Worm (Caenorhabditis elegans) whole organism, L1 larva: ENCODE results near the gene tsr-1.
A peak's percentile ranks its signal among the peaks of the same experiment; 100 is the strongest.

ENCODE experiments used
- F16B12.6 ChIP-seq: fragments of 150-350 bp; optimal IDR thresholded peaks from 2 replicates; lab custom pipeline; 2014; ENCODE audit warnings: missing biosample characterization, missing genetic modification characterization
- aha-1 ChIP-seq: fragments of 150-350 bp; optimal IDR thresholded peaks from 2 replicates; lab custom pipeline; 2014; ENCODE audit warnings: missing biosample characterization, missing genetic modification characterization
- alr-1 ChIP-seq: fragments of 200-800 bp; sonication (Bioruptor generic); optimal IDR thresholded peaks from 2 replicates; lab custom pipeline; 2018; ENCODE audit warnings: borderline replicate concordance, mild to moderate bottlenecking, missing genetic modification characterization, missing compliant biosample characterization
- ama-1 ChIP-seq: fragments of 150-350 bp; optimal IDR thresholded peaks from 2 replicates; lab custom pipeline; 2014
- blmp-1 ChIP-seq: fragments of 150-350 bp; optimal IDR thresholded peaks from 2 replicates; lab custom pipeline; 2014; ENCODE audit warnings: missing biosample characterization, missing genetic modification characterization
- ceh-8 ChIP-seq: fragments of 200-800 bp; sonication (Bioruptor generic); optimal IDR thresholded peaks from 2 replicates; lab custom pipeline; 2018; ENCODE audit warnings: mild to moderate bottlenecking, missing genetic modification characterization, moderate library complexity, missing compliant biosample characterization
- ces-1 ChIP-seq: fragments of 150-350 bp; optimal IDR thresholded peaks from 2 replicates; lab custom pipeline; 2014; ENCODE audit warnings: missing biosample characterization, missing genetic modification reagents, missing genetic modification characterization
- dpl-1 ChIP-seq, 3 experiments: fragments of 150-350 bp in 2 of 3; sonication (generic microtip) in 1 of 3; optimal IDR thresholded peaks; 2 replicates each; lab custom pipeline; 2014 to 2017; ENCODE audit warnings: missing biosample characterization in 3 of 3, missing genetic modification characterization in 3 of 3, missing genetic modification reagents in 3 of 3
- dsc-1 ChIP-seq: sonication (generic microtip); optimal IDR thresholded peaks from 2 replicates; lab custom pipeline; 2016; ENCODE audit warnings: mild to moderate bottlenecking, missing genetic modification characterization, missing compliant biosample characterization
- efl-1 ChIP-seq, 4 experiments: fragments of 150-350 bp; optimal IDR thresholded peaks in 3 of 4; peaks in 1 of 4; 1 replicate in 1 of 4; 2 replicates in 3 of 4; lab custom pipeline; 2014; ENCODE audit warnings: missing biosample characterization in 2 of 4, missing genetic modification characterization in 2 of 4, missing genetic modification reagents in 2 of 4
- efl-3 ChIP-seq: fragments of 200-800 bp; sonication (Bioruptor generic); optimal IDR thresholded peaks from 2 replicates; lab custom pipeline; 2018; ENCODE audit warnings: mild to moderate bottlenecking, missing genetic modification characterization, missing compliant biosample characterization
- elt-2 ChIP-seq: sonication (generic microtip); optimal IDR thresholded peaks from 2 replicates; lab custom pipeline; 2016; ENCODE audit warnings: missing genetic modification characterization, mild to moderate bottlenecking, inconsistent platforms, missing compliant biosample characterization, missing genetic modification reagents
- ets-5 ChIP-seq: fragments of 200-800 bp; sonication (Bioruptor generic); IDR thresholded peaks from 2 replicates; pipeline ENCODE4 v1.3.6; 2022; ENCODE audit warnings: missing genetic modification characterization, missing compliant biosample characterization
- fkh-4 ChIP-seq: sonication (generic microtip); optimal IDR thresholded peaks from 2 replicates; lab custom pipeline; 2016; ENCODE audit warnings: missing compliant biosample characterization, missing genetic modification characterization, borderline replicate concordance
- fkh-8 ChIP-seq: sonication (generic microtip); optimal IDR thresholded peaks from 2 replicates; lab custom pipeline; 2016; ENCODE audit warnings: mild to moderate bottlenecking, missing genetic modification characterization, missing compliant biosample characterization
- fos-1 ChIP-seq: fragments of 150-350 bp; optimal IDR thresholded peaks from 2 replicates; lab custom pipeline; 2014; ENCODE audit warnings: missing biosample characterization, missing genetic modification characterization
- grh-1 ChIP-seq: fragments of 200-800 bp; sonication (Bioruptor generic); IDR thresholded peaks from 2 replicates; pipeline ENCODE4 v1.3.6; 2022; ENCODE audit warnings: missing genetic modification reagents, missing genetic modification characterization, missing compliant biosample characterization
- isw-1 ChIP-seq: fragments of 200-800 bp; sonication (Bioruptor generic); IDR thresholded peaks from 2 replicates; pipeline ENCODE4 v1.3.6; 2022; ENCODE audit warnings: missing genetic modification characterization, missing compliant biosample characterization
- jun-1 ChIP-seq: fragments of 150-350 bp; optimal IDR thresholded peaks from 2 replicates; lab custom pipeline; 2014; ENCODE audit warnings: missing biosample characterization, missing genetic modification reagents, missing genetic modification characterization
- lin-14 ChIP-seq: fragments of 200-800 bp; sonication (Bioruptor generic); optimal IDR thresholded peaks from 2 replicates; lab custom pipeline; 2018; ENCODE audit warnings: mild to moderate bottlenecking, missing genetic modification characterization, moderate library complexity, missing compliant biosample characterization
- lin-15B ChIP-seq: fragments of 150-350 bp; sonication (generic microtip); optimal IDR thresholded peaks from 3 replicates; lab custom pipeline; 2014; ENCODE audit warnings: missing biosample characterization, missing genetic modification characterization
- lin-35 ChIP-seq, 2 experiments: fragments of 150-350 bp; optimal IDR thresholded peaks; 2 replicates each; lab custom pipeline; 2014; ENCODE audit warnings: missing biosample characterization in 2 of 2, missing genetic modification characterization in 2 of 2, missing genetic modification reagents in 2 of 2
- lin-39 ChIP-seq: fragments of 150-350 bp; optimal IDR thresholded peaks from 2 replicates; lab custom pipeline; 2014; ENCODE audit warnings: missing biosample characterization, missing genetic modification reagents, missing genetic modification characterization
- lir-3 ChIP-seq: sonication (generic microtip); optimal IDR thresholded peaks from 2 replicates; lab custom pipeline; 2016; ENCODE audit warnings: mild to moderate bottlenecking, missing genetic modification characterization, moderate library complexity, missing compliant biosample characterization; ENCODE audit not compliant: poor library complexity
- lsy-2 ChIP-seq, 2 experiments: fragments of 150-350 bp; optimal IDR thresholded peaks; 2 replicates each; lab custom pipeline; 2014; ENCODE audit warnings: missing biosample characterization in 2 of 2, missing genetic modification characterization in 2 of 2
- mdl-1 ChIP-seq, 2 experiments: fragments of 150-350 bp; optimal IDR thresholded peaks; 2 replicates each; lab custom pipeline; 2014 to 2017; ENCODE audit warnings: missing biosample characterization in 2 of 2, missing genetic modification characterization in 2 of 2, inconsistent platforms in 1 of 2
- mef-2 ChIP-seq: fragments of 150-350 bp; optimal IDR thresholded peaks from 2 replicates; lab custom pipeline; 2014; ENCODE audit warnings: missing biosample characterization, missing genetic modification characterization
- mep-1 ChIP-seq: fragments of 150-350 bp; optimal IDR thresholded peaks from 2 replicates; lab custom pipeline; 2014; ENCODE audit warnings: missing biosample characterization, missing genetic modification characterization
- nhr-20 ChIP-seq: sonication (generic microtip); optimal IDR thresholded peaks from 2 replicates; lab custom pipeline; 2016; ENCODE audit warnings: mild to moderate bottlenecking, missing genetic modification characterization, missing compliant biosample characterization
- nhr-237 ChIP-seq: fragments of 150-350 bp; optimal IDR thresholded peaks from 2 replicates; lab custom pipeline; 2014; ENCODE audit warnings: missing biosample characterization, missing genetic modification characterization
- nhr-28 ChIP-seq: fragments of 150-350 bp; optimal IDR thresholded peaks from 2 replicates; lab custom pipeline; 2014; ENCODE audit warnings: missing biosample characterization, missing genetic modification characterization
- nhr-76 ChIP-seq: sonication (generic microtip); optimal IDR thresholded peaks from 2 replicates; lab custom pipeline; 2017; ENCODE audit warnings: missing biosample characterization, missing genetic modification characterization
- nhr-77 ChIP-seq: fragments of 150-350 bp; optimal IDR thresholded peaks from 2 replicates; lab custom pipeline; 2014; ENCODE audit warnings: missing biosample characterization, missing genetic modification characterization
- nhr-84 ChIP-seq: sonication (generic microtip); optimal IDR thresholded peaks from 2 replicates; lab custom pipeline; 2017; ENCODE audit warnings: missing biosample characterization, missing genetic modification characterization
- nhr-85 ChIP-seq: sonication (generic microtip); peaks from one replicate; lab custom pipeline; 2016; ENCODE audit warnings: missing genetic modification characterization, inconsistent platforms, missing compliant biosample characterization
- nhr-90 ChIP-seq: sonication (generic microtip); optimal IDR thresholded peaks from 2 replicates; lab custom pipeline; 2016; ENCODE audit warnings: mild to moderate bottlenecking, missing genetic modification characterization, missing compliant biosample characterization; ENCODE audit not compliant: poor library complexity
- pax-3 ChIP-seq: fragments of 200-800 bp; sonication (Bioruptor generic); optimal IDR thresholded peaks from 2 replicates; lab custom pipeline; 2018; ENCODE audit warnings: mild to moderate bottlenecking, missing genetic modification characterization, moderate library complexity, missing compliant biosample characterization
- pqm-1 ChIP-seq: sonication (generic microtip); optimal IDR thresholded peaks from 3 replicates; lab custom pipeline; 2017; ENCODE audit warnings: missing biosample characterization, missing genetic modification characterization
- rnt-1 ChIP-seq: sonication (generic microtip); optimal IDR thresholded peaks from 2 replicates; lab custom pipeline; 2016; ENCODE audit warnings: mild to moderate bottlenecking, missing genetic modification characterization, moderate library complexity, missing compliant biosample characterization
- snpc-4 ChIP-seq: fragments of 150-350 bp; optimal IDR thresholded peaks from 2 replicates; lab custom pipeline; 2014; ENCODE audit warnings: missing biosample characterization, missing genetic modification characterization
- sox-4 ChIP-seq: sonication (generic microtip); optimal IDR thresholded peaks from 2 replicates; lab custom pipeline; 2016; ENCODE audit warnings: missing genetic modification characterization, missing compliant biosample characterization
- sup-37 ChIP-seq: fragments of 200-800 bp; sonication (Bioruptor generic); optimal IDR thresholded peaks from 2 replicates; lab custom pipeline; 2018; ENCODE audit warnings: mild to moderate bottlenecking, missing genetic modification characterization, missing compliant biosample characterization
- tbx-2 ChIP-seq: sonication (generic microtip); optimal IDR thresholded peaks from 2 replicates; lab custom pipeline; 2016; ENCODE audit warnings: missing genetic modification characterization, missing compliant biosample characterization
- tlp-1 ChIP-seq: fragments of 150-350 bp; optimal IDR thresholded peaks from 2 replicates; lab custom pipeline; 2014; ENCODE audit warnings: missing biosample characterization, missing genetic modification characterization
- unc-130 ChIP-seq: fragments of 150-350 bp; optimal IDR thresholded peaks from 2 replicates; lab custom pipeline; 2017; ENCODE audit warnings: missing biosample characterization, missing genetic modification characterization, inconsistent platforms
- unc-62 ChIP-seq: fragments of 150-350 bp; optimal IDR thresholded peaks from 2 replicates; lab custom pipeline; 2014; ENCODE audit warnings: missing biosample characterization, missing genetic modification reagents, missing genetic modification characterization
- vab-15 ChIP-seq: sonication (generic microtip); optimal IDR thresholded peaks from 2 replicates; lab custom pipeline; 2017; ENCODE audit warnings: missing genotype, mild to moderate bottlenecking, missing genetic modification characterization, missing compliant biosample characterization
- xbp-1 ChIP-seq: sonication (generic microtip); optimal IDR thresholded peaks from 2 replicates; lab custom pipeline; 2016; ENCODE audit warnings: missing genetic modification characterization, missing compliant biosample characterization
- zip-4 ChIP-seq: fragments of 200-800 bp; sonication (Bioruptor generic); optimal IDR thresholded peaks from 2 replicates; lab custom pipeline; 2018; ENCODE audit warnings: mild to moderate bottlenecking, missing genetic modification characterization, moderate library complexity, missing compliant biosample characterization

tsr-1 gene

ce11 chrII:2454822-2455221 lies 18.3 kb downstream of the tsr-1 start (continued):
- peak; percentile 50 for TF ChIP-seq elt-2 (tag; lab: Kevin White, UChicago)

DNA sequence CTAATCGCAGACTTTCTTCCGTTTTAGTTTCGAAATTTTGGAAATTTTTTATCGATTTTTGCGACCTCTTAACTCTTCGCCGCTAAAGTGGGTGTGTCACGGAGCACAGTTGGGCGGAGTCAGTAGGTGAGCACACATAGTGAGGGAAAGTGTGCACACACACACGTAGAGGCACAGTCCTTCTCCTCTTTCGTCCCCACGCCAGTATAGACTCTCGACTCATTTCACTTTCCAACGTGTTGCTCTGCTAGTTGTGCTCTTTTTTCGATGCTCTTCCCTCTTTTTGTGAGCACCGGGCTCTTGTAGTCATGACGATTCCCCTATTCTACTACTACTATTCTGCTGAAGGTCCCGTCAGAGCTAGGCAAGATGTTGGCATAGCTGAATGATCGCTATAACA lies 20.7 kb downstream of the tsr-1 start:
- TF ChIP-seq blmp-1 (tag; lab: Kevin White, UChicago), result no peak
- no peak for TF ChIP-seq jun-1 (tag; lab: Kevin White, UChicago)
- TF ChIP-seq rnt-1 (tag; lab: Kevin White, UChicago), result no peak
- TF ChIP-seq lin-39 (tag; lab: Kevin White, UChicago), result no peak
- TF ChIP-seq lin-35 (GFP tag; optimal IDR thresholded peaks at IDR 0.05; lab: Kevin White, UChicago), result peak in 1 of 2 experiments; percentile 28
- peak in 1 of 2 experiments; percentile 7 for TF ChIP-seq lsy-2 (tag; optimal IDR thresholded peaks at IDR 0.05; lab: Kevin White, UChicago)
- TF ChIP-seq alr-1 (tag; lab: Kevin White, UChicago), result no peak
- no peak for TF ChIP-seq unc-130 (tag; lab: Kevin White, UChicago)
- TF ChIP-seq nhr-84, result no peak
- TF ChIP-seq fos-1 (tag; lab: Kevin White, UChicago), result no peak
- no peak for TF ChIP-seq ama-1
- no peak for TF ChIP-seq ets-5
- no peak for TF ChIP-seq lir-3
- TF ChIP-seq nhr-76, result no peak
- TF ChIP-seq mef-2 (tag; lab: Kevin White, UChicago), result no peak
- TF ChIP-seq elt-2 (tag; lab: Kevin White, UChicago), result peak; percentile 20
- no peak for TF ChIP-seq zip-4 (GFP tag; lab: Kevin White, UChicago)
- TF ChIP-seq efl-1 (optimal IDR thresholded peaks at IDR 0.05; lab: Kevin White, UChicago), result no peak
- peak in 1 of 2 experiments; percentile 94 for TF ChIP-seq efl-1 (GFP tag; optimal IDR thresholded peaks at IDR 0.05 in 1 of 2; lab: Kevin White, UChicago)
- no peak for TF ChIP-seq sup-37 (GFP tag; lab: Kevin White, UChicago)
- no peak for TF ChIP-seq nhr-90 (tag; lab: Kevin White, UChicago)
- TF ChIP-seq vab-15 (tag; lab: Kevin White, UChicago), result no peak
- no peak for TF ChIP-seq efl-3 (GFP tag; lab: Kevin White, UChicago)
- TF ChIP-seq nhr-85 (tag; lab: Kevin White, UChicago), result no peak
- no peak for TF ChIP-seq nhr-237 (tag; lab: Kevin White, UChicago)
- TF ChIP-seq dsc-1, result no peak
- TF ChIP-seq pqm-1, result no peak

DNA sequence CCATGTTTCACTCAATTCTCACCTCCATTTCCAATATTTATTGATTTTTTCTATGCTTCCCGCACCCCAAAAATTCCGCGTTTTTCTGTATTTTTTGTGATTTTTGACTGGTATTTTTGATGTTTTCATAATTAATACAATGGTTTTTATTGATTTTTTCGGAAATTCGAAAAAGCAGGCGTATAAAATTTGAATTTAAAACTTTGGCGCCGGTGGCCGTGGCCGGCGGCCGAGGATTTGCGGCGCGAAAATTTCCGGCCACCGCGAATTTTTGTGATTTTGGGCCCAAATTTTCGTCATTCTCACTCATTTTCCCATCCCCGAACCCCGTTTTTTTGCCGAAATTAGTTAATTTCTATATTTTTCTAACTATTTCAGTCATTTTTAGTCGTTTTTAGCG lies 22.2 kb downstream of the tsr-1 start:
- TF ChIP-seq ces-1 (GFP tag; lab: Kevin White, UChicago), result no peak
- TF ChIP-seq nhr-28 (tag; lab: Kevin White, UChicago), result no peak
- peak; percentile 67 for TF ChIP-seq tbx-2 (tag; lab: Kevin White, UChicago)
- peak; percentile 18 for TF ChIP-seq jun-1 (tag; lab: Kevin White, UChicago)
- TF ChIP-seq sup-37 (GFP tag; lab: Kevin White, UChicago), result no peak
- TF ChIP-seq isw-1 (GFP tag; lab: Robert Waterston, UW), result peak; percentile 45
- TF ChIP-seq nhr-84, result no peak
- TF ChIP-seq lsy-2 (tag; optimal IDR thresholded peaks at IDR 0.05; lab: Kevin White, UChicago), result peak; percentile 48 to 53
- TF ChIP-seq nhr-20 (tag; lab: Kevin White, UChicago), result peak; percentile 47
- TF ChIP-seq dpl-1 (GFP tag; optimal IDR thresholded peaks at IDR 0.05; lab: Kevin White, UChicago), result peak; percentile 83 to 89 (median 84)
- TF ChIP-seq lin-15B, result peak; percentile 22
- TF ChIP-seq xbp-1 (tag; lab: Kevin White, UChicago), result peak; percentile 49
- TF ChIP-seq unc-62 (GFP tag; lab: Kevin White, UChicago), result no peak
- no peak for TF ChIP-seq ets-5
- TF ChIP-seq sox-4 (tag; lab: Kevin White, UChicago), result peak; percentile 19
- TF ChIP-seq lin-14 (GFP tag; lab: Kevin White, UChicago), result peak; percentile 46
- TF ChIP-seq snpc-4 (tag; lab: Kevin White, UChicago), result no peak
- no peak for TF ChIP-seq nhr-77
- peak; percentile 51 for TF ChIP-seq mep-1
- TF ChIP-seq pax-3, result peak; percentile 67
- peak; percentile 38 for TF ChIP-seq fkh-4 (tag; lab: Kevin White, UChicago)
- TF ChIP-seq F16B12.6 (tag; lab: Kevin White, UChicago), result no peak
- no peak for TF ChIP-seq tlp-1
- TF ChIP-seq aha-1, result no peak
- TF ChIP-seq lin-39 (tag; lab: Kevin White, UChicago), result no peak
- peak; percentile 34 for TF ChIP-seq fkh-8 (tag; lab: Kevin White, UChicago)
- no peak for TF ChIP-seq mdl-1 (tag; optimal IDR thresholded peaks at IDR 0.05; lab: Kevin White, UChicago)
- no peak for TF ChIP-seq efl-3 (GFP tag; lab: Kevin White, UChicago)
- peak; percentile 93 for TF ChIP-seq rnt-1 (tag; lab: Kevin White, UChicago)
- TF ChIP-seq ceh-8, result no peak
- TF ChIP-seq grh-1 (GFP tag; lab: Robert Waterston, UW), result 0 out of 2 replicates have a peak, but pooled peaks have one; percentile 53
- no peak for TF ChIP-seq alr-1 (tag; lab: Kevin White, UChicago)
